Fruit fly (Drosophila melanogaster) S2 (cell line): ENCODE results near the gene mAcon1.

Source experiments
- CG8478 ChIP-seq: fragments of >200 bp; optimal IDR thresholded peaks from 2 replicates; lab custom pipeline; 2018
- CTCF ChIP-seq, 2 experiments: fragments of >200 bp; optimal IDR thresholded peaks; 2 replicates each; lab custom pipeline; 2018

Gene mAcon1

dm6 chr2L:21169863-21170262 is 1.5 kb downstream of the mAcon1 start:
- TF ChIP-seq CG8478 (lab: Kevin White, UChicago) (no peak), CTCF (optimal IDR thresholded peaks at IDR 0.05; lab: Kevin White, UChicago) (no peak)

dm6 chr2L:21172922-21173321 is 4.6 kb downstream of the mAcon1 start, which contains the start of gene CG31627:
TSS of gene CG31627 (plus strand) at chr2L:21173222.
- TF ChIP-seq CTCF (optimal IDR thresholded peaks at IDR 0.05; lab: Kevin White, UChicago) (no peak), CG8478 (lab: Kevin White, UChicago) (no peak)

- TF ChIP-seq CG8478 (lab: Kevin White, UChicago) (no peak), CTCF (optimal IDR thresholded peaks at IDR 0.05; lab: Kevin White, UChicago) (no peak)
These were observed 10.3 kb downstream of the mAcon1 start for dm6 chr2L:21178436-21179216.

dm6 chr2L:21179217-21179520 is 10.8 kb downstream of the mAcon1 start:
- TF ChIP-seq CG8478 (lab: Kevin White, UChicago) (no peak), CTCF (optimal IDR thresholded peaks at IDR 0.05; lab: Kevin White, UChicago) (no peak)

- TF ChIP-seq CG8478 (lab: Kevin White, UChicago), result no peak
These were observed 11.3 kb downstream of the mAcon1 start, which contains the start of the genes bur and Mcm10 for dm6 chr2L:21179615-21180031. TSS of gene bur (minus strand) at chr2L:21179683. TSS of gene Mcm10 (plus strand) at chr2L:21179933.

- TF ChIP-seq CG8478 (lab: Kevin White, UChicago) (no peak), CTCF (optimal IDR thresholded peaks at IDR 0.05; lab: Kevin White, UChicago) (no peak)
These were observed 19.4 kb downstream of the mAcon1 start for dm6 chr2L:21187753-21188152.

- TF ChIP-seq CG8478 (lab: Kevin White, UChicago), result no peak
- TF ChIP-seq CTCF (optimal IDR thresholded peaks at IDR 0.05; lab: Kevin White, UChicago), result no peak
These were observed 21.0 kb downstream of the mAcon1 start for dm6 chr2L:21189273-21189781.

dm6 chr2L:21195331-21195730 is 27.0 kb downstream of the mAcon1 start:
- no peak for TF ChIP-seq CG8478 (lab: Kevin White, UChicago)
- TF ChIP-seq CTCF (optimal IDR thresholded peaks at IDR 0.05; lab: Kevin White, UChicago), result no peak

- TF ChIP-seq CTCF (optimal IDR thresholded peaks at IDR 0.05; lab: Kevin White, UChicago) (no peak), CG8478 (lab: Kevin White, UChicago) (no peak)
These were observed 28.1 kb downstream of the mAcon1 start for dm6 chr2L:21196511-21196910.

- TF ChIP-seq CG8478 (lab: Kevin White, UChicago), result no peak
- TF ChIP-seq CTCF (optimal IDR thresholded peaks at IDR 0.05; lab: Kevin White, UChicago), result no peak
These were observed 28.8 kb downstream of the mAcon1 start for dm6 chr2L:21197178-21197577.

- no peak for TF ChIP-seq CG8478 (lab: Kevin White, UChicago)
- TF ChIP-seq CTCF (optimal IDR thresholded peaks at IDR 0.05; lab: Kevin White, UChicago), result no peak
These were observed 30.4 kb downstream of the mAcon1 start, which contains the start of gene Ret for dm6 chr2L:21198633-21199264. TSS of gene Ret (minus strand) at chr2L:21198762.

- no peak for TF ChIP-seq CG8478 (lab: Kevin White, UChicago)
- TF ChIP-seq CTCF (optimal IDR thresholded peaks at IDR 0.05; lab: Kevin White, UChicago), result no peak
These were observed 31.9 kb downstream of the mAcon1 start, which contains the start of gene CG31624 for dm6 chr2L:21200275-21200674. TSS of gene CG31624 (minus strand) at chr2L:21200375.

dm6 chr2L:21202702-21203101 is 34.3 kb downstream of the mAcon1 start, which contains the start of gene CG31988:
TSS of gene CG31988 (minus strand) at chr2L:21202802.
- TF ChIP-seq CG8478 (lab: Kevin White, UChicago), result no peak
- TF ChIP-seq CTCF (optimal IDR thresholded peaks at IDR 0.05; lab: Kevin White, UChicago), result no peak

dm6 chr2L:21206193-21206592 is 37.8 kb downstream of the mAcon1 start, which contains the start of gene clumsy:
TSS of gene clumsy (plus strand) at chr2L:21206493.
- TF ChIP-seq CTCF (optimal IDR thresholded peaks at IDR 0.05; lab: Kevin White, UChicago), result no peak
- no peak for TF ChIP-seq CG8478 (lab: Kevin White, UChicago)

dm6 chr2L:21214961-21215362 is 46.6 kb downstream of the mAcon1 start:
- TF ChIP-seq CTCF (optimal IDR thresholded peaks at IDR 0.05; lab: Kevin White, UChicago) (no peak), CG8478 (lab: Kevin White, UChicago) (no peak)
